Worm (Caenorhabditis elegans) whole organism, midembryonic: Measurements from ENCODE around the gene C54C6.7.
A peak's percentile ranks its signal among the peaks of the same experiment; 100 is the strongest.

Source experiments
- T22C8.4 ChIP-seq: fragments of 200-800 bp; sonication (Bioruptor generic); IDR thresholded peaks from 2 replicates; pipeline ENCODE4 v1.3.6; 2022; ENCODE audit warnings: missing genetic modification characterization, missing compliant biosample characterization
- cog-1 ChIP-seq: sonication (generic microtip); optimal IDR thresholded peaks from 2 replicates; lab custom pipeline; 2016; ENCODE audit warnings: missing genetic modification characterization, missing compliant biosample characterization
- flt-1 ChIP-seq: fragments of 200-800 bp; sonication (Bioruptor generic); IDR thresholded peaks from 2 replicates; pipeline ENCODE4 v1.3.6; 2022; ENCODE audit warnings: missing genetic modification characterization, missing compliant biosample characterization
- klf-2 ChIP-seq: fragments of 200-800 bp; sonication (Bioruptor generic); conservative IDR thresholded peaks from 2 replicates; pipeline ENCODE4 v1.3.6; 2022; ENCODE audit warnings: missing genetic modification reagents, missing genetic modification characterization, missing compliant biosample characterization
- med-1 ChIP-seq: sonication (generic microtip); optimal IDR thresholded peaks from 2 replicates; lab custom pipeline; 2017; ENCODE audit warnings: missing genetic modification characterization, mild to moderate bottlenecking, missing compliant biosample characterization, antibody characterized with exemption, missing genetic modification reagents; ENCODE audit not compliant: insufficient read depth
- ref-1 ChIP-seq: fragments of 200-800 bp; sonication (Bioruptor generic); conservative IDR thresholded peaks from 2 replicates; pipeline ENCODE4 v1.3.6; 2022; ENCODE audit warnings: missing genetic modification reagents, missing genetic modification characterization, missing compliant biosample characterization
- tab-1 ChIP-seq: fragments of 200-800 bp; sonication (Bioruptor generic); IDR thresholded peaks from 2 replicates; pipeline ENCODE4 v1.3.6; 2022; ENCODE audit warnings: missing genetic modification characterization, missing compliant biosample characterization
- ztf-23 ChIP-seq: fragments of 200-800 bp; sonication (Bioruptor generic); IDR thresholded peaks from 2 replicates; pipeline ENCODE4 v1.3.6; 2022; ENCODE audit warnings: missing genetic modification reagents, missing genetic modification characterization, missing compliant biosample characterization
- ztf-29 ChIP-seq: fragments of 200-800 bp; sonication (Bioruptor generic); IDR thresholded peaks from 2 replicates; pipeline ENCODE4 v1.3.6; 2022; ENCODE audit warnings: missing genetic modification reagents, missing genetic modification characterization, missing compliant biosample characterization

The C54C6.7 gene

ce11 chrIII:3519505-3519904 lies 26.7 kb downstream of the C54C6.7 start, which contains the start of gene hmit-1.3:
Gene hmit-1.3 (minus strand): TSS chrIII:3519607.
- TF ChIP-seq ztf-23, result no peak
- no peak for TF ChIP-seq T22C8.4 (GFP tag; lab: Robert Waterston, UW)
- TF ChIP-seq cog-1, result no peak
- TF ChIP-seq tab-1 (GFP tag; lab: Robert Waterston, UW), result no peak
- no peak for TF ChIP-seq med-1
- TF ChIP-seq klf-2 (GFP tag; lab: Robert Waterston, UW), result no peak
- TF ChIP-seq flt-1 (GFP tag; lab: Robert Waterston, UW), result no peak
- no peak for TF ChIP-seq ztf-29
- TF ChIP-seq ref-1 (GFP tag; lab: Robert Waterston, UW), result no peak

- TF ChIP-seq tab-1 (GFP tag; lab: Robert Waterston, UW) (no peak), ref-1 (GFP tag; lab: Robert Waterston, UW) (no peak), klf-2 (GFP tag; lab: Robert Waterston, UW) (no peak), ztf-29 (no peak), ztf-23 (no peak), T22C8.4 (GFP tag; lab: Robert Waterston, UW) (no peak), med-1 (no peak)
Measured at ce11 chrIII:3511808-3512207, 34.4 kb downstream of the C54C6.7 start.

ce11 chrIII:3509908-3510307 lies 36.3 kb downstream of the C54C6.7 start, which contains the start of the genes M01F1.4 and mrpl-35:
Gene M01F1.4 (minus strand): TSS chrIII:3510033.
Gene mrpl-35 (plus strand): TSS chrIII:3510237.
- TF ChIP-seq med-1 (no peak), cog-1 (no peak), ref-1 (GFP tag; lab: Robert Waterston, UW) (no peak), klf-2 (GFP tag; lab: Robert Waterston, UW) (no peak), ztf-23 (no peak), T22C8.4 (GFP tag; lab: Robert Waterston, UW) (no peak), flt-1 (GFP tag; lab: Robert Waterston, UW) (no peak), tab-1 (GFP tag; lab: Robert Waterston, UW) (no peak), ztf-29 (no peak)

ce11 chrIII:3505051-3505548 lies 41.1 kb downstream of the C54C6.7 start, which contains the start of gene lias-1:
Gene lias-1 (minus strand): TSS chrIII:3505101.
- TF ChIP-seq ztf-23 (peak; percentile 72), tab-1 (GFP tag; lab: Robert Waterston, UW) (no peak), cog-1 (peak; percentile 12)

ce11 chrIII:3504239-3504638 lies 42.0 kb downstream of the C54C6.7 start:
- TF ChIP-seq flt-1 (GFP tag; lab: Robert Waterston, UW), result no peak
- no peak for TF ChIP-seq ztf-23
- no peak for TF ChIP-seq ref-1 (GFP tag; lab: Robert Waterston, UW)
- no peak for TF ChIP-seq T22C8.4 (GFP tag; lab: Robert Waterston, UW)
- TF ChIP-seq klf-2 (GFP tag; lab: Robert Waterston, UW), result no peak
- no peak for TF ChIP-seq cog-1
- no peak for TF ChIP-seq med-1
- no peak for TF ChIP-seq ztf-29
- no peak for TF ChIP-seq tab-1 (GFP tag; lab: Robert Waterston, UW)

- no peak for TF ChIP-seq ref-1 (GFP tag; lab: Robert Waterston, UW)
- no peak for TF ChIP-seq med-1
- TF ChIP-seq ztf-29, result no peak
- TF ChIP-seq cog-1, result no peak
- TF ChIP-seq T22C8.4 (GFP tag; lab: Robert Waterston, UW), result no peak
Measured at ce11 chrIII:3503286-3503685, 42.9 kb downstream of the C54C6.7 start, which contains the start of gene rpl-16. Gene rpl-16 (minus strand): TSS chrIII:3503604.

ce11 chrIII:3502215-3502838 lies 43.9 kb downstream of the C54C6.7 start, which contains the start of gene M01F1.8:
Gene M01F1.8 (minus strand): TSS chrIII:3502549.
- no peak for TF ChIP-seq flt-1 (GFP tag; lab: Robert Waterston, UW)
- no peak for TF ChIP-seq ref-1 (GFP tag; lab: Robert Waterston, UW)
- TF ChIP-seq cog-1, result no peak
- TF ChIP-seq ztf-23, result no peak
- TF ChIP-seq klf-2 (GFP tag; lab: Robert Waterston, UW), result no peak
- TF ChIP-seq med-1, result no peak
- TF ChIP-seq T22C8.4 (GFP tag; lab: Robert Waterston, UW), result no peak
- no peak for TF ChIP-seq ztf-29
- no peak for TF ChIP-seq tab-1 (GFP tag; lab: Robert Waterston, UW)

ce11 chrIII:3499850-3500249 lies 46.4 kb downstream of the C54C6.7 start:
- peak; percentile 99 for TF ChIP-seq klf-2 (GFP tag; lab: Robert Waterston, UW)
- TF ChIP-seq cog-1, result peak; percentile 97
- TF ChIP-seq T22C8.4 (GFP tag; lab: Robert Waterston, UW), result peak; percentile 93
- peak; percentile 94 for TF ChIP-seq ref-1 (GFP tag; lab: Robert Waterston, UW)
- peak; percentile 97 for TF ChIP-seq ztf-23
- TF ChIP-seq tab-1 (GFP tag; lab: Robert Waterston, UW), result peak; percentile 91
- TF ChIP-seq flt-1 (GFP tag; lab: Robert Waterston, UW), result peak; percentile 97
- peak; percentile 89 for TF ChIP-seq ztf-29
- TF ChIP-seq med-1, result no peak

- TF ChIP-seq ztf-23, result no peak
- TF ChIP-seq klf-2 (GFP tag; lab: Robert Waterston, UW), result no peak
Measured at ce11 chrIII:3498957-3499356, 47.3 kb downstream of the C54C6.7 start, which contains the start of gene M01F1.9. Gene M01F1.9 (minus strand): TSS chrIII:3499057.
